Worm (Caenorhabditis elegans) whole organism, early embryonic: ENCODE results near the gene fbxa-64.

Experiments used
- B0310.2 ChIP-seq: sonication (generic microtip); optimal IDR thresholded peaks from 2 replicates; lab custom pipeline; 2016; ENCODE audit warnings: mild to moderate bottlenecking, missing genetic modification characterization, missing compliant biosample characterization
- F13C5.2 ChIP-seq: sonication (generic microtip); optimal IDR thresholded peaks from 2 replicates; lab custom pipeline; 2017; ENCODE audit warnings: mild to moderate bottlenecking, missing genetic modification characterization, inconsistent platforms, missing compliant biosample characterization
- aly-1 ChIP-seq: sonication (generic microtip); optimal IDR thresholded peaks from 2 replicates; lab custom pipeline; 2016; ENCODE audit warnings: missing genetic modification characterization, missing compliant biosample characterization
- ama-1 ChIP-seq: fragments of 150-350 bp; optimal IDR thresholded peaks from 2 replicates; lab custom pipeline; 2014
- ceh-13 ChIP-seq: fragments of 200-800 bp; sonication (Bioruptor generic); optimal IDR thresholded peaks from 2 replicates; lab custom pipeline; 2018; ENCODE audit warnings: mild to moderate bottlenecking, missing genetic modification characterization, missing compliant biosample characterization
- ceh-36 ChIP-seq: sonication (generic microtip); optimal IDR thresholded peaks from 2 replicates; lab custom pipeline; 2016; ENCODE audit warnings: missing genetic modification characterization, inconsistent platforms, missing compliant biosample characterization
- ets-7 ChIP-seq: sonication (generic microtip); optimal IDR thresholded peaks from 2 replicates; lab custom pipeline; 2016; ENCODE audit warnings: missing genotype, missing genetic modification characterization, missing compliant biosample characterization
- flt-1 ChIP-seq: fragments of 200-800 bp; sonication (Bioruptor generic); IDR thresholded peaks from 2 replicates; pipeline ENCODE4 v1.3.6; 2022; ENCODE audit warnings: missing genetic modification characterization, missing compliant biosample characterization
- hmbx-1 ChIP-seq: sonication (generic microtip); optimal IDR thresholded peaks from 2 replicates; lab custom pipeline; 2016; ENCODE audit warnings: mild to moderate bottlenecking, missing genetic modification characterization, missing compliant biosample characterization
- hmg-4 ChIP-seq: fragments of 200-800 bp; sonication (Bioruptor generic); optimal IDR thresholded peaks from 2 replicates; lab custom pipeline; 2018; ENCODE audit warnings: mild to moderate bottlenecking, missing genetic modification characterization, missing compliant biosample characterization
- hnd-1 ChIP-seq: sonication (generic microtip); optimal IDR thresholded peaks from 2 replicates; lab custom pipeline; 2016; ENCODE audit warnings: missing genetic modification characterization, missing compliant biosample characterization
- pes-1 ChIP-seq: fragments of 200-800 bp; sonication (Bioruptor generic); IDR thresholded peaks from 2 replicates; pipeline ENCODE4 v1.3.6; 2022; ENCODE audit warnings: missing genetic modification reagents, missing genetic modification characterization, missing compliant biosample characterization
- scrt-1 ChIP-seq: fragments of 200-800 bp; sonication (Bioruptor generic); IDR thresholded peaks from 2 replicates; pipeline ENCODE4 v1.3.6; 2022; ENCODE audit warnings: missing genetic modification characterization, missing compliant biosample characterization
- sea-1 ChIP-seq: fragments of 200-800 bp; sonication (Bioruptor generic); conservative IDR thresholded peaks from 2 replicates; pipeline ENCODE4 v1.3.6; 2022; ENCODE audit warnings: missing genetic modification characterization, missing compliant biosample characterization
- tbx-11 ChIP-seq: fragments of 200-800 bp; sonication (Bioruptor generic); IDR thresholded peaks from 2 replicates; pipeline ENCODE4 v1.3.6; 2022; ENCODE audit warnings: missing genetic modification characterization, missing compliant biosample characterization
- tbx-37 ChIP-seq: fragments of 200-800 bp; sonication (Bioruptor generic); conservative IDR thresholded peaks from 2 replicates; pipeline ENCODE4 v1.3.6; 2022; ENCODE audit warnings: missing genetic modification reagents, missing genetic modification characterization, missing compliant biosample characterization
- tra-4 ChIP-seq: sonication (generic microtip); optimal IDR thresholded peaks from 2 replicates; lab custom pipeline; 2017; ENCODE audit warnings: missing genetic modification characterization, missing compliant biosample characterization

Gene fbxa-64

DNA sequence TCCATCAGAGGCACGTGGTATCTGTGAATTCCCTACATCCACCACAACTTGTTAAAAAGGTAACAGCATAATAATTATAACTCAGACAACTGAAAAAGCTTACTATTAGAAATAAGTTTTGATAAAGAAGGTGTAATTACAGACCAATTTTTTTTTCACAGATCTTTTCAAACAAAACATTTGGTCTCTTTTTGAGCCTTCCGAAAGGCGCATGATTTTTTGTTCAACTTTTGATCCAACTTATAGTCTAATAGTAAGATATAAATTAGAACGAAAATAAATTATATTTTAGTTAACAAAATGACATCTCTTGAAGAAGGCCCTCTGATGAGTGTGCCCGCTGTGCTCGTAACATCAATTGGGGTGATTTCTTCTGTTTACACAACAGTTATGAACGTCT, 30.2 kb upstream of the fbxa-64 start, which contains the start of gene srbc-3:
srbc-3 (plus strand) TSS at position 301 of the 400 bp plus-strand sequence.
- TF ChIP-seq tbx-37 (GFP tag; lab: Robert Waterston, UW) (no peak), ets-7 (no peak), scrt-1 (GFP tag; lab: Robert Waterston, UW) (no peak), hmg-4 (GFP tag; lab: Kevin White, UChicago) (no peak), ama-1 (lab: Kevin White, UChicago) (no peak), tbx-11 (GFP tag; lab: Robert Waterston, UW) (no peak), flt-1 (no peak), hnd-1 (no peak), ceh-36 (tag; lab: Kevin White, UChicago) (no peak), aly-1 (tag; lab: Kevin White, UChicago) (no peak), tra-4 (tag; lab: Kevin White, UChicago) (no peak)

DNA sequence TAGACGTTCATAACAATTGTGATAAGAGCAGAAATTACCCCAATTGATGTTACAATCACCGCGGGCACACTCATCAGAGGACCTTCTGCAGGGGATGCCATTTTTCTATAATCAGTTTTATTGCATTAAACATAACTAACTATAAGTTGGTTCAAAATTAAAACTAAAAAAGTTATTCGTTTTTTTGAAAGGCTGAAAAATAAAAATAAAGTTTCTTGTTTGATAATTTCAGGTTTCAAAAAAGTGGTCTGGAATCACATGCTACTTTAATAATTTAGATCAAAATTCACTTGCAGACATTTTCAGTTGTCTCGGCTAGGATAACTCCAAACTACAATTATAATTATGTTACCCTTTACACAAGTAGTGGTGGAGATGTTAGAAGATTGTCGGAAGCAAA, 23.9 kb upstream of the fbxa-64 start, which contains the start of gene srbc-1:
srbc-1 (minus strand) TSS at position 101 of the 400 bp plus-strand sequence.
- TF ChIP-seq scrt-1 (GFP tag; lab: Robert Waterston, UW) (no peak), tbx-11 (GFP tag; lab: Robert Waterston, UW) (no peak), ama-1 (lab: Kevin White, UChicago) (no peak), tra-4 (tag; lab: Kevin White, UChicago) (no peak), ceh-13 (GFP tag; lab: Kevin White, UChicago) (no peak), hmbx-1 (tag; lab: Kevin White, UChicago) (no peak), ets-7 (no peak), pes-1 (no peak), aly-1 (tag; lab: Kevin White, UChicago) (no peak), tbx-37 (GFP tag; lab: Robert Waterston, UW) (no peak), sea-1 (GFP tag; lab: Robert Waterston, UW) (no peak)

- TF ChIP-seq scrt-1 (GFP tag; lab: Robert Waterston, UW) (no peak), sea-1 (GFP tag; lab: Robert Waterston, UW) (no peak), tra-4 (tag; lab: Kevin White, UChicago) (no peak), ama-1 (lab: Kevin White, UChicago) (no peak), hnd-1 (no peak), ceh-36 (tag; lab: Kevin White, UChicago) (no peak), B0310.2 (tag; lab: Kevin White, UChicago) (no peak), ceh-13 (GFP tag; lab: Kevin White, UChicago) (no peak), aly-1 (tag; lab: Kevin White, UChicago) (no peak), pes-1 (no peak), tbx-37 (GFP tag; lab: Robert Waterston, UW) (no peak), ets-7 (no peak), tbx-11 (GFP tag; lab: Robert Waterston, UW) (no peak), F13C5.2 (tag; lab: Kevin White, UChicago) (no peak), hmbx-1 (tag; lab: Kevin White, UChicago) (no peak), flt-1 (no peak), hmg-4 (GFP tag; lab: Kevin White, UChicago) (no peak)
Observed at ce11 chrV:3299437-3299836, 21.5 kb upstream of the fbxa-64 start.

DNA sequence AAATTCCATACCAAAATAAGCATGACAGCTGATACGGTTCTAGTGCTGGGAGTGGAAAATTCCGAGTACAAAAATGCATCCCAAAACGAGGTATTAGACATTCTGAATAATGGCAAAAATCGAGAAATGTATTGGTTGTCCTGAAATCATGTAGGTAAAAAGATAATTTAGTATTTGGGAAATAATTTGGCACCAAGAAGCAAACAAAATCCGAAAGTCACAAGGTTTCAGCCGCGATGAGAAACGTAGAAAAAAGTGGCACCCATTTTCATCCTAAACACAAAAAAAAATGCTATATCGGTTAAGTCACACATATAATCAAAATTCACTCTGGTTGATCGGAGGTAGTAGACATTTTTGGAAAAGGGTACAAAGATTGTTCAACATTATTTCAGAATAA, 19.8 kb upstream of the fbxa-64 start, which contains the start of gene srx-122:
srx-122 (minus strand) TSS at position 101 of the 400 bp plus-strand sequence.
- TF ChIP-seq hmbx-1 (tag; lab: Kevin White, UChicago) = no peak
- TF ChIP-seq hmg-4 (GFP tag; lab: Kevin White, UChicago) = no peak
- TF ChIP-seq scrt-1 (GFP tag; lab: Robert Waterston, UW) = no peak
- no peak for TF ChIP-seq ceh-36 (tag; lab: Kevin White, UChicago)
- TF ChIP-seq sea-1 (GFP tag; lab: Robert Waterston, UW) = no peak

DNA sequence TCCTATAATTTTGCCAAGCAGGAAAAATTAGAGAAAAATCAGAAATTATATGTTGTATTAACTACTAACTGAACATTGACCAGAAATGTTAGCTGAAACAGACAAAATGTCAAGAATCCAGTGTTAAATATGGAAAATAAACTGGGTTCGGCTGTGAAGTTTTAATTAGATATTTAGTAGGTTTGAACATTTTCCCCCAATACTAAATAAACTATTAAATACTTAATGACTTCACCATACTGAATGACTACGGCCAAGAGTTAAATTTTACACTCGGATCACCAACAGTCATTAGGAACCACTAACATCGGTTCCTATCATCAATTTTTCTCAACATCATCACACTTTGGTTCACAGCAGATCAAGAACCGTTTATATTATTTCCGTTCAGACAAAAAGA, 17.4 kb upstream of the fbxa-64 start:
- TF ChIP-seq hmg-4 (GFP tag; lab: Kevin White, UChicago) (no peak), sea-1 (GFP tag; lab: Robert Waterston, UW) (no peak), pes-1 (no peak), ama-1 (lab: Kevin White, UChicago) (no peak), F13C5.2 (tag; lab: Kevin White, UChicago) (no peak), ets-7 (no peak), ceh-13 (GFP tag; lab: Kevin White, UChicago) (no peak), tra-4 (tag; lab: Kevin White, UChicago) (no peak), tbx-11 (GFP tag; lab: Robert Waterston, UW) (no peak), flt-1 (no peak), B0310.2 (tag; lab: Kevin White, UChicago) (no peak), ceh-36 (tag; lab: Kevin White, UChicago) (no peak), aly-1 (tag; lab: Kevin White, UChicago) (no peak), tbx-37 (GFP tag; lab: Robert Waterston, UW) (no peak), hmbx-1 (tag; lab: Kevin White, UChicago) (no peak), hnd-1 (no peak)

- TF ChIP-seq F13C5.2 (tag; lab: Kevin White, UChicago) = no peak
- no peak for TF ChIP-seq hmbx-1 (tag; lab: Kevin White, UChicago)
- TF ChIP-seq ceh-13 (GFP tag; lab: Kevin White, UChicago) = no peak
- TF ChIP-seq scrt-1 (GFP tag; lab: Robert Waterston, UW) = no peak
- no peak for TF ChIP-seq tbx-37 (GFP tag; lab: Robert Waterston, UW)
- no peak for TF ChIP-seq flt-1
- TF ChIP-seq ama-1 (lab: Kevin White, UChicago) = no peak
- no peak for TF ChIP-seq hmg-4 (GFP tag; lab: Kevin White, UChicago)
- no peak for TF ChIP-seq ets-7
Observed at ce11 chrV:3289267-3289666, 11.3 kb upstream of the fbxa-64 start, which contains the start of gene F35F10.6. Gene F35F10.6 (minus strand): TSS chrV:3289367.

DNA sequence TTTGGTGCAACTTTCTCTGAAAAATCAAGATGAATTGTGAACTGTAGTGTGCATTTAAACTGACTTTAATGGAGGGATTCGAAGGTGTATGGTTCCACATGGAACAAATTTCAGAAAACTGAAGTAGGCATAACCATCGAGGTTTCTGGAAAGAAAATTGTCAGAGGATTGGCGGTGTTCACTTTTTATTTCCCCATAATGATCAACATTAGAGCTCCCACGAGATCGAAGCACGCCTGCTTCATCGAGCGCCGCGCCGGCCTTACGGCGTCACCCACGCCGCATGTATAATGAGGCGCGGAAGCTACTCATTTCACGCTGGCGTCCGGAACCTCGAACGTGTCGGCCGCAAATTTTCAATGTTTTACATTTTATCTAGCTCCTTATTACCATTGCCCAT, 10.2 kb upstream of the fbxa-64 start:
- TF ChIP-seq ceh-36 (tag; lab: Kevin White, UChicago) = no peak
- TF ChIP-seq hnd-1 = no peak
- no peak for TF ChIP-seq B0310.2 (tag; lab: Kevin White, UChicago)
- no peak for TF ChIP-seq flt-1
- no peak for TF ChIP-seq tbx-11 (GFP tag; lab: Robert Waterston, UW)
- TF ChIP-seq F13C5.2 (tag; lab: Kevin White, UChicago) = no peak
- no peak for TF ChIP-seq tra-4 (tag; lab: Kevin White, UChicago)
- no peak for TF ChIP-seq scrt-1 (GFP tag; lab: Robert Waterston, UW)
- TF ChIP-seq hmg-4 (GFP tag; lab: Kevin White, UChicago) = no peak
